Fruit fly (Drosophila melanogaster): ENCODE measurements around the gene trol.
A peak's percentile ranks its signal among the peaks of the same experiment; 100 is the strongest.

trol gene

dm6 chrX:2464189-2464588 lies 81.0 kb downstream of the trol start (continued):
- TF ChIP-seq CG15696 (tag; optimal IDR thresholded peaks at IDR 0.05), result no peak
- no peak for TF ChIP-seq ERR (GFP tag; optimal IDR thresholded peaks at IDR 0.05)
- no peak for TF ChIP-seq GATAe (GFP tag; conservative IDR thresholded peaks at IDR 0.05)
- TF ChIP-seq CG16779 (GFP tag; IDR thresholded peaks at IDR 0.05), result no peak
- TF ChIP-seq CG14441 (GFP tag; IDR thresholded peaks at IDR 0.05), result no peak
- no peak for TF ChIP-seq Xbp1 (GFP tag; optimal IDR thresholded peaks at IDR 0.05)
- TF ChIP-seq CG33213 (GFP tag; optimal IDR thresholded peaks at IDR 0.05), result no peak
- no peak for TF ChIP-seq CG18764 (GFP tag; optimal IDR thresholded peaks at IDR 0.05)
- no peak for TF ChIP-seq cad (GFP tag; optimal IDR thresholded peaks at IDR 0.05)
- no peak for TF ChIP-seq CG3838 (GFP tag; optimal IDR thresholded peaks at IDR 0.05)
- TF ChIP-seq CG1529 (GFP tag; optimal IDR thresholded peaks at IDR 0.05), result no peak
- no peak for TF ChIP-seq grn (GFP tag; optimal IDR thresholded peaks at IDR 0.05)
- TF ChIP-seq CG12744 (GFP tag; optimal IDR thresholded peaks at IDR 0.05), result no peak
- TF ChIP-seq tup (GFP tag; optimal IDR thresholded peaks at IDR 0.05), result no peak
- TF ChIP-seq zf30C (GFP tag; optimal IDR thresholded peaks at IDR 0.05), result no peak
- TF ChIP-seq H15 (GFP tag; IDR thresholded peaks at IDR 0.05), result no peak
- no peak for TF ChIP-seq Camta (GFP tag; optimal IDR thresholded peaks at IDR 0.05)
- no peak for TF ChIP-seq shn (GFP tag; optimal IDR thresholded peaks at IDR 0.05)
- TF ChIP-seq ci (GFP tag; IDR thresholded peaks at IDR 0.05), result peak; percentile 19; the same call in 1 of the 3 replicates
- TF ChIP-seq h (optimal IDR thresholded peaks at IDR 0.05), result no peak
- TF ChIP-seq CG11504 (tag; optimal IDR thresholded peaks at IDR 0.05), result peak; percentile 28
- no peak for TF ChIP-seq CG5180 (GFP tag; optimal IDR thresholded peaks at IDR 0.05)
- TF ChIP-seq CG30431 (GFP tag; optimal IDR thresholded peaks at IDR 0.05), result no peak
- 0 out of 2 replicates have a peak, but pooled peaks have one; percentile 10 for TF ChIP-seq Xrp1 (GFP tag; IDR thresholded peaks at IDR 0.05)
- TF ChIP-seq CG16863 (GFP tag; optimal IDR thresholded peaks at IDR 0.05), result no peak
- TF ChIP-seq gt (GFP tag; IDR thresholded peaks at IDR 0.05), result no peak; the same call in 1 of the 2 replicates
- no peak for TF ChIP-seq inv (GFP tag; IDR thresholded peaks at IDR 0.05; ENCODE audit: partially characterized antibody)
- TF ChIP-seq CG10979 (tag; optimal IDR thresholded peaks at IDR 0.05), result peak; percentile 26
- TF ChIP-seq CG31441 (GFP tag; IDR thresholded peaks at IDR 0.05), result 0 out of 2 replicates have a peak, but pooled peaks have one; percentile 14
- no peak for TF ChIP-seq maf-S (GFP tag; optimal IDR thresholded peaks at IDR 0.05)
- TF ChIP-seq lmd (GFP tag; IDR thresholded peaks at IDR 0.05), result no peak
- TF ChIP-seq fd3F (GFP tag; optimal IDR thresholded peaks at IDR 0.05), result no peak
- TF ChIP-seq tgo (GFP tag; IDR thresholded peaks at IDR 0.05), result no peak
- TF ChIP-seq fu2 (GFP tag; optimal IDR thresholded peaks at IDR 0.05), result no peak
- peak; percentile 31 for TF ChIP-seq gem (tag; optimal IDR thresholded peaks at IDR 0.05)
- no peak for TF ChIP-seq YL-1 (GFP tag; optimal IDR thresholded peaks at IDR 0.05)
- TF ChIP-seq gfzf (GFP tag; optimal IDR thresholded peaks at IDR 0.05), result no peak
- TF ChIP-seq CG6175 (GFP tag; IDR thresholded peaks at IDR 0.05), result no peak
- TF ChIP-seq bsh (GFP tag; optimal IDR thresholded peaks at IDR 0.05), result peak in 1 of 2 experiments; percentile 33
- peak; percentile 42 for TF ChIP-seq CG1603 (tag; optimal IDR thresholded peaks at IDR 0.05)
- peak in 1 of 3 experiments; percentile 14 for TF ChIP-seq lola (GFP tag; optimal IDR thresholded peaks at IDR 0.05)
- TF ChIP-seq CG4360 (GFP tag; IDR thresholded peaks at IDR 0.05), result no peak
- no peak for TF ChIP-seq CG13123 (GFP tag; optimal IDR thresholded peaks at IDR 0.05)
- no peak for TF ChIP-seq Vsx1 (GFP tag; optimal IDR thresholded peaks at IDR 0.05)
- no peak for TF ChIP-seq CG17612 (GFP tag; IDR thresholded peaks at IDR 0.05)
- TF ChIP-seq eve (GFP tag; optimal IDR thresholded peaks at IDR 0.05), result peak in 1 of 2 experiments; percentile 42
- TF ChIP-seq bowl (GFP tag; IDR thresholded peaks at IDR 0.05), result no peak
- TF ChIP-seq toy (GFP tag; IDR thresholded peaks at IDR 0.05), result no peak
- no peak for TF ChIP-seq cg (GFP tag; optimal IDR thresholded peaks at IDR 0.05)
- no peak for TF ChIP-seq Bdp1 (GFP tag; optimal IDR thresholded peaks at IDR 0.05)
- TF ChIP-seq NFAT (GFP tag; IDR thresholded peaks at IDR 0.05), result no peak
- TF ChIP-seq klu (GFP tag; IDR thresholded peaks at IDR 0.05), result no peak
